Fruit fly (Drosophila melanogaster) whole organism: ENCODE measurements around the gene Mdr65.

ENCODE experiments used
- CG8478 ChIP-seq: fragments of >200 bp; optimal IDR thresholded peaks from 2 replicates; lab custom pipeline; 2018; ENCODE audit warnings: inconsistent platforms
- Dll ChIP-seq: fragments of >200 bp; optimal IDR thresholded peaks from 2 replicates; lab custom pipeline; 2017
- EcR ChIP-seq, 2 experiments: fragments of >200 bp; optimal IDR thresholded peaks; 2 replicates each; lab custom pipeline; 2017; ENCODE audit warnings: missing biosample characterization in 2 of 2, missing genetic modification characterization in 2 of 2, missing genetic modification reagents in 2 of 2
- pan ChIP-seq: fragments of >200 bp; optimal IDR thresholded peaks from 2 replicates; lab custom pipeline; 2017
- psq ChIP-seq: fragments of >200 bp; optimal IDR thresholded peaks from 2 replicates; lab custom pipeline; 2017
- usp ChIP-seq: fragments of >200 bp; optimal IDR thresholded peaks from 2 replicates; lab custom pipeline; 2017; ENCODE audit warnings: missing biosample characterization, missing genetic modification characterization, mixed read lengths

The Mdr65 gene

dm6 chr3L:6262076-6262504 is 16.5 kb upstream of the Mdr65 start:
- TF ChIP-seq EcR (GFP tag; optimal IDR thresholded peaks at IDR 0.05; lab: Kevin White, UChicago) (peak in 1 of 2 experiments; percentile 57), psq (lab: Kevin White, UChicago) (no peak)

DNA sequence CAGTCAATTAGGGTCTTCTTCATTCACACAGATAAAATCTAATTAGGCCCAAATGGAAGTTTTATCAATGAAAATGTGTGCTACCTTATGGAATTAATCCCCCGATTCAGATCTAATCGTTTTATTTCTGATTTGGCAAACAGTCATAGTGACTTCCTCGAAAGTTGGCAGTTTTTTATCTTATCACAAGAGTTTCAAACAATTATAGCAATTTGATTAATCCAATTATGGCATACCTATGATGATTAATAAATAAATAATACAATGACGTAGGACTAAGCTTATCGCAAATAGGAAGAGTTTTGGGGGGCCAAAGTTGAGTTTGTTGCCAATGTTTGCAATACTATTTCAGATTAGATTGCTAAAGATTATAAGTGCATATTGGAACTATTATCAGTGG is 15.7 kb upstream of the Mdr65 start:
- TF ChIP-seq Dll (lab: Kevin White, UChicago) (no peak), psq (lab: Kevin White, UChicago) (no peak), EcR (GFP tag; optimal IDR thresholded peaks at IDR 0.05; lab: Kevin White, UChicago) (no peak), CG8478 (lab: Kevin White, UChicago) (no peak), usp (GFP tag; lab: Kevin White, UChicago) (no peak)

DNA sequence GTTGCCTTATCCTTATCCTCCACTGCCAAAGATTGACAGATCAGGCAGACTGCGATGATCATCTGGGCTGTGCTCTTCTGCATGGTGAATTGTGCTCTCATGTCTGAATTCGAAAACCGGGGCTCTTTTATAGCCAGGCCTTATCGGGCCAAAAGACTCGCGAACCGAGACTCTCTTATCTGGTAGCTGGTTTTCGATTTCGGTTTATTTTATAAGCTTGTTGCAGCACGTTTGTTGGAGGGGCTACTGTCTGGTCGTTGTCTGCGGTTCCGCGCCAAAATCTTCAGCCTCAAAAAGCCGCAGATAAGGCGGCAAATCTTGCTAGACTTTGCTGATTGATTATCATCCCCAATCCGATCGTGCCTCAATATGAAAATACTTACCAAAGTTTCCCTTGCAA is 13.1 kb upstream of the Mdr65 start, which contains the start of gene CG10163:
TSS of gene CG10163 (minus strand) at position 101 of the 400 bp plus-strand sequence.
- TF ChIP-seq CG8478 (lab: Kevin White, UChicago) (no peak), pan (no peak), psq (lab: Kevin White, UChicago) (no peak), usp (GFP tag; lab: Kevin White, UChicago) (no peak), EcR (GFP tag; optimal IDR thresholded peaks at IDR 0.05; lab: Kevin White, UChicago) (no peak), Dll (lab: Kevin White, UChicago) (no peak)

DNA sequence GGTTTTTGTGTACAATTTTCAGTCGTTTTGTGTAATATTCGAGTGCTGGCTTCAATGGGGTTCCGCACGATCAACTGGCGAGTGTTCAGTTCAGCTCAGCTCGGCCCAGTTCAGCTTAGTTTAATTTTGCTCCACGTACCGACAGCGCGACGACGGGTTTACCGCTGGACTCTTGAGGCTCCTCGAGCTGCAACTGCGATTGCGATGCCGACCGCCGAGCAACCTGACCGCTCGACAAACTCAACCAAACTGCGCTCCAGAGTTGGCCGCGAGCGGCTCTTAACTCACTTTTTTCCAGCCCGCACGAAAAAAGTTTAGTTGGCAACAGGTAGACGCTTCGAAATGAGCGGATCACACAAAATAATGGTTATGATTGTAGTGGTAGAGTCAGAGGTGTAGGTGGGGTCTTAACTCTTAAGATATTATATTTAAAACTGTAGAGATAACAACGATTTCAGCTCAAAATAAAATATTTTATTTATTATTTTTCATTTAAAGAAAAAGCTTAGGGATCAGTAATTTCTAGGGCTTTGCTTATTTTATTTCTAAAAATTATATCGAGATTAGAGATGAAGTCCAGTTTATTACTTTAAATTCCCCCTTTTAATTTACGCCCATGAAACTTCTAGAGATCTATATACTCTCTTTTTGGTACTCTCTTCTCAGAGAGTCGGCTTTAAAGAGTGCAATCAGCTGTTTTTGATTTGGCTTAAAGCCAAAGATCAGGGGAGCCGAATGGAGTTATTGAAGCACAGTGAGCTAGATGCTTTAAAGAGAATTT is 11.1 kb upstream of the Mdr65 start, which contains the start of gene Best2:
TSS of gene Best2 (minus strand) at position 258 of the 781 bp plus-strand sequence.
- TF ChIP-seq CG8478 (lab: Kevin White, UChicago) (no peak), Dll (lab: Kevin White, UChicago) (no peak), usp (GFP tag; lab: Kevin White, UChicago) (no peak), psq (lab: Kevin White, UChicago) (no peak), EcR (GFP tag; optimal IDR thresholded peaks at IDR 0.05; lab: Kevin White, UChicago) (no peak), pan (no peak)

- TF ChIP-seq CG8478 (lab: Kevin White, UChicago), result no peak
- TF ChIP-seq Dll (lab: Kevin White, UChicago), result no peak
Measured at dm6 chr3L:6254427-6255105, 9.0 kb upstream of the Mdr65 start.

DNA sequence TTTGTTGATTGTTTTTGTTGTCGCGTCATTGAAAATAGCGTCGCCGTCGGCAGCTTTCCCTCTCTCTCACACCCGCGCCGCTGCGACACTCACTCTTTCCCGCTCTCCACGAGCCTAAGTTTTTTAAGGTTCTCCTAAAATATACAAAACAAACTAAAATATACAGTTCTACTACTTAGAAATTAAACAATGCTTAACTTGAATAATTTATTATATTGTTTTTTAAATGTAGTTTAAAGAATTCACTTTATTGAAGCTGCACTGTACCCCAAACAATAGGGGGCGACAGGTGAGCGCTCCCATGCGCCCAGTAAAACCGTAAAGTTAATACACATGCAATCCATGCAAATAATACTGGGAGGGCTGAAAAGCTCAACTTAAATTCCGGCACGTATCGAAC is 8.2 kb upstream of the Mdr65 start:
- TF ChIP-seq pan (no peak), Dll (lab: Kevin White, UChicago) (no peak), CG8478 (lab: Kevin White, UChicago) (no peak), psq (lab: Kevin White, UChicago) (no peak), usp (GFP tag; lab: Kevin White, UChicago) (no peak), EcR (GFP tag; optimal IDR thresholded peaks at IDR 0.05; lab: Kevin White, UChicago) (no peak)

dm6 chr3L:6249178-6250078 is 3.9 kb upstream of the Mdr65 start:
- TF ChIP-seq EcR (GFP tag; optimal IDR thresholded peaks at IDR 0.05; lab: Kevin White, UChicago), result no peak
- no peak for TF ChIP-seq pan
- no peak for TF ChIP-seq CG8478 (lab: Kevin White, UChicago)

- TF ChIP-seq psq (lab: Kevin White, UChicago) (no peak), usp (GFP tag; lab: Kevin White, UChicago) (no peak), Dll (lab: Kevin White, UChicago) (no peak), EcR (GFP tag; optimal IDR thresholded peaks at IDR 0.05; lab: Kevin White, UChicago) (no peak), CG8478 (lab: Kevin White, UChicago) (no peak), pan (no peak)
Measured at dm6 chr3L:6239968-6240367, 5.6 kb downstream of the Mdr65 start, which contains the start of gene CG10226. Gene CG10226 (minus strand): TSS chr3L:6240068.

dm6 chr3L:6234035-6234434 is 11.5 kb downstream of the Mdr65 start, which contains the start of gene CG42714:
Gene CG42714 (minus strand): TSS chr3L:6234056.
- no peak for TF ChIP-seq usp (GFP tag; lab: Kevin White, UChicago)
- TF ChIP-seq psq (lab: Kevin White, UChicago), result no peak
- no peak for TF ChIP-seq pan
- TF ChIP-seq CG8478 (lab: Kevin White, UChicago), result no peak
- TF ChIP-seq EcR (GFP tag; optimal IDR thresholded peaks at IDR 0.05; lab: Kevin White, UChicago), result no peak
- no peak for TF ChIP-seq Dll (lab: Kevin White, UChicago)

DNA sequence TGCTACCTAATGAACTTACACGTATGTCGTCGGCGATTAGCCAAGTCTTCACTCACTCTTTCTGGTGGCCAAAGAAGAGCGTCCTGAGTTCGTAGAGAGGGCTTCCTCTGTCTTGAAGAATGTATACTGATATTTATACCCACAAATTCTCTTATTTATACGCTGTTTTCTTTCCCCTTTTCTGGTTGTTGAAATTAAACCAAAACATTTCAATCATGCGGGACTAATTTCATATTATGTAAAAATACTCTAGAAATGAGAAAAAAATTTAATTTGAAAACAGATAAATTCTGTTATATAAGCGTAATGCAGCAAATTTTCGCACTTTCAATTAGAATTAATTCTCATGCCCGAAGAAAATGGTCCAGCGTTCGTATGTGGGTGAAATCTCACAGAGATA is 12.3 kb downstream of the Mdr65 start, which contains the start of gene BG642312:
TSS of gene BG642312 (minus strand) at position 101 of the 400 bp plus-strand sequence.
- TF ChIP-seq CG8478 (lab: Kevin White, UChicago) (no peak), EcR (GFP tag; optimal IDR thresholded peaks at IDR 0.05; lab: Kevin White, UChicago) (no peak), psq (lab: Kevin White, UChicago) (no peak), Dll (lab: Kevin White, UChicago) (no peak), pan (no peak), usp (GFP tag; lab: Kevin White, UChicago) (no peak)

DNA sequence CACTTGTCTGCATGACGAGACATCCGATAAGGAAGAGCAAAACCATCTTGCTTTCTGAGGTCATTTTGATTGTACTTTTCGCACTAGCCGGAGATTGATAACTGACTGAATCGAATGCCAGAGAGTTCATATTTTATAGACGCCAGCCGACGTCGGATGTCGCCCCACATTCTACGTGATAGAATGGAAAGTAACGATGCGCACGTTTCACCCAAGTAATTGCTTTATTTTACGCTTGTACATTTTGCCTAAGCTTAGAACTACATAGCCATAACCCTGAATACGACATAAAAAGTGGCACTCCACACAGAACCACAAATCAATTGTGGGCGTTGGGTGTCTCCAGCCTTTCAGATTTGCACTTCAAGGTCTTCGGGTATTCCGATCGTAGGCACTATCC is 13.3 kb downstream of the Mdr65 start, which contains the start of gene CG13299:
TSS of gene CG13299 (minus strand) at position 101 of the 400 bp plus-strand sequence.
- no peak for TF ChIP-seq usp (GFP tag; lab: Kevin White, UChicago)
- TF ChIP-seq pan, result no peak
- no peak for TF ChIP-seq psq (lab: Kevin White, UChicago)
- TF ChIP-seq Dll (lab: Kevin White, UChicago), result no peak
- no peak for TF ChIP-seq EcR (GFP tag; optimal IDR thresholded peaks at IDR 0.05; lab: Kevin White, UChicago)
- no peak for TF ChIP-seq CG8478 (lab: Kevin White, UChicago)
